Worm (Caenorhabditis elegans) whole organism, mixed stage, embryonic: ENCODE results near the gene Y43C5B.2.

Source experiments
- M03D4.4 ChIP-seq: sonication (generic microtip); optimal IDR thresholded peaks from 2 replicates; lab custom pipeline; 2017; ENCODE audit warnings: mild to moderate bottlenecking, missing genetic modification characterization, missing compliant biosample characterization
- bed-3 ChIP-seq: fragments of 200-800 bp; sonication (Bioruptor generic); optimal IDR thresholded peaks from 3 replicates; lab custom pipeline; 2018; ENCODE audit warnings: mild to moderate bottlenecking, missing genetic modification characterization, moderate library complexity, missing compliant biosample characterization
- blmp-1 ChIP-seq: fragments of 150-350 bp; optimal IDR thresholded peaks from 2 replicates; lab custom pipeline; 2014; ENCODE audit warnings: missing biosample characterization, missing genetic modification characterization
- ceh-43 ChIP-seq: fragments of 200-800 bp; sonication (Bioruptor generic); optimal IDR thresholded peaks from 2 replicates; lab custom pipeline; 2018; ENCODE audit warnings: mild to moderate bottlenecking, missing genetic modification characterization, moderate library complexity, missing compliant biosample characterization
- ceh-83 ChIP-seq: fragments of 200-800 bp; sonication (Bioruptor generic); optimal IDR thresholded peaks from 2 replicates; lab custom pipeline; 2018; ENCODE audit warnings: mild to moderate bottlenecking, missing genetic modification characterization, missing compliant biosample characterization
- ces-1 ChIP-seq: fragments of 150-350 bp; optimal IDR thresholded peaks from 2 replicates; lab custom pipeline; 2014; ENCODE audit warnings: missing biosample characterization, missing genetic modification reagents, missing genetic modification characterization
- cnd-1 ChIP-seq: fragments of 200-800 bp; sonication (Bioruptor generic); optimal IDR thresholded peaks from 2 replicates; lab custom pipeline; 2018; ENCODE audit warnings: mild to moderate bottlenecking, missing genetic modification characterization, missing compliant biosample characterization
- drap-1 ChIP-seq: fragments of 200-800 bp; sonication (Bioruptor generic); optimal IDR thresholded peaks from 3 replicates; lab custom pipeline; 2018; ENCODE audit warnings: mild to moderate bottlenecking, missing genetic modification characterization, missing compliant biosample characterization
- elt-1 ChIP-seq: sonication (generic microtip); optimal IDR thresholded peaks from 2 replicates; lab custom pipeline; 2017; ENCODE audit warnings: missing genetic modification characterization, mild to moderate bottlenecking, missing compliant biosample characterization, antibody characterized with exemption, moderate library complexity, borderline replicate concordance; ENCODE audit not compliant: insufficient read depth
- ham-2 ChIP-seq: fragments of 200-800 bp; sonication (Bioruptor generic); optimal IDR thresholded peaks from 2 replicates; lab custom pipeline; 2018; ENCODE audit warnings: mild to moderate bottlenecking, missing genetic modification characterization, missing compliant biosample characterization
- hlh-1 ChIP-seq: fragments of 150-350 bp; optimal IDR thresholded peaks from 2 replicates; lab custom pipeline; 2014; ENCODE audit warnings: missing biosample characterization, missing genetic modification reagents, missing genetic modification characterization
- lin-13 ChIP-seq: fragments of 150-350 bp; optimal IDR thresholded peaks from 2 replicates; lab custom pipeline; 2014; ENCODE audit warnings: missing biosample characterization, missing genetic modification characterization
- lin-32 ChIP-seq: fragments of 200-800 bp; sonication (Bioruptor generic); optimal IDR thresholded peaks from 2 replicates; lab custom pipeline; 2018; ENCODE audit warnings: mild to moderate bottlenecking, missing genetic modification characterization, missing compliant biosample characterization
- lsy-2 ChIP-seq: fragments of 150-350 bp; optimal IDR thresholded peaks from 2 replicates; lab custom pipeline; 2014; ENCODE audit warnings: missing biosample characterization, missing genetic modification characterization
- mab-5 ChIP-seq: fragments of 150-350 bp; optimal IDR thresholded peaks from 2 replicates; lab custom pipeline; 2014; ENCODE audit warnings: missing biosample characterization, missing genetic modification characterization
- mep-1 ChIP-seq: fragments of 150-350 bp; optimal IDR thresholded peaks from 2 replicates; lab custom pipeline; 2017; ENCODE audit warnings: missing biosample characterization, missing genetic modification reagents, missing genetic modification characterization, inconsistent platforms
- mls-2 ChIP-seq: sonication (generic microtip); optimal IDR thresholded peaks from 2 replicates; lab custom pipeline; 2016; ENCODE audit warnings: mild to moderate bottlenecking, missing genetic modification characterization, moderate library complexity, missing compliant biosample characterization
- nhr-12 ChIP-seq: fragments of 150-350 bp; optimal IDR thresholded peaks from 2 replicates; lab custom pipeline; 2014; ENCODE audit warnings: missing biosample characterization, missing genetic modification characterization
- nhr-2 ChIP-seq: fragments of 150-350 bp; optimal IDR thresholded peaks from 2 replicates; lab custom pipeline; 2014; ENCODE audit warnings: missing biosample characterization, missing genetic modification characterization
- nhr-237 ChIP-seq: fragments of 150-350 bp; optimal IDR thresholded peaks from 2 replicates; lab custom pipeline; 2014; ENCODE audit warnings: missing biosample characterization, missing genetic modification characterization
- nhr-28 ChIP-seq: fragments of 150-350 bp; optimal IDR thresholded peaks from 2 replicates; lab custom pipeline; 2014; ENCODE audit warnings: missing biosample characterization, missing genetic modification characterization
- nhr-76 ChIP-seq: sonication (generic microtip); optimal IDR thresholded peaks from 2 replicates; lab custom pipeline; 2017; ENCODE audit warnings: missing biosample characterization, missing genetic modification characterization
- pha-4 ChIP-seq: fragments of 150-350 bp; optimal IDR thresholded peaks from 2 replicates; lab custom pipeline; 2018; ENCODE audit warnings: missing biosample characterization, missing genetic modification reagents, missing genetic modification characterization
- sem-2 ChIP-seq: fragments of 200-800 bp; sonication (Bioruptor generic); optimal IDR thresholded peaks from 2 replicates; lab custom pipeline; 2018; ENCODE audit warnings: mild to moderate bottlenecking, missing genetic modification characterization, missing compliant biosample characterization
- sptf-1 ChIP-seq: sonication (generic microtip); optimal IDR thresholded peaks from 2 replicates; lab custom pipeline; 2017; ENCODE audit warnings: mild to moderate bottlenecking, missing genetic modification characterization, moderate library complexity, missing compliant biosample characterization
- tbx-8 ChIP-seq: fragments of 200-800 bp; sonication (Bioruptor generic); optimal IDR thresholded peaks from 2 replicates; lab custom pipeline; 2018; ENCODE audit warnings: mild to moderate bottlenecking, missing genetic modification characterization, moderate library complexity, missing compliant biosample characterization
- unc-120 ChIP-seq: sonication (generic microtip); optimal IDR thresholded peaks from 2 replicates; lab custom pipeline; 2017; ENCODE audit warnings: missing genetic modification characterization, missing compliant biosample characterization; ENCODE audit not compliant: poor library complexity, severe bottlenecking
- unc-62 ChIP-seq: fragments of 150-350 bp; optimal IDR thresholded peaks from 2 replicates; lab custom pipeline; 2014; ENCODE audit warnings: missing biosample characterization, missing genetic modification reagents, missing genetic modification characterization
- zip-8 ChIP-seq: fragments of 150-350 bp; optimal IDR thresholded peaks from 2 replicates; lab custom pipeline; 2014; ENCODE audit warnings: missing biosample characterization, missing genetic modification characterization
- ztf-11 ChIP-seq: fragments of 150-350 bp; optimal IDR thresholded peaks from 2 replicates; lab custom pipeline; 2014; ENCODE audit warnings: missing biosample characterization, missing genetic modification characterization

Y43C5B.2 gene

DNA sequence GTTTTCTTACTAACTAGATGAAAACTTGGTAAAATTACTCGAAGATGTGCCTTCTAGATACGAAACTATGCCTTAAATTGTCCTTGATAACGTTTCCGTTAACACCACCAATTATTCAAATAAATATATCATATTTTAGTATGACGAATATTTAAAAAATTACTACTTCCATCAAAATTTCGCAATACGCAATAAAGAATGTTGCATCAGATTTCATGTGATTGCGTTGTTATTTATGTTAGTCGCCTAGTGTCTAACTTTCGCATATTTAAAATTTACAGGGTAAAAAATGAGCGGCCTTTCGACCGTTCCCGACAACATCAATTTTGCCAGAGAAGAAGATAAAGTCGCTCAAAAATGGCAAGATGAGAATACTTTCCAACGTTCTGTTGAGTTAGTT is 16.2 kb upstream of the Y43C5B.2 start, which contains the start of gene iars-1:
TSS of gene iars-1 (plus strand) at position 276 of the 400 bp plus-strand sequence.
- TF ChIP-seq zip-8 (tag; lab: Kevin White, UChicago) (peak; percentile 67), mls-2 (tag; lab: Kevin White, UChicago) (no peak)
- TF ChIP-seq, all 35 proteins: peak for 1

DNA sequence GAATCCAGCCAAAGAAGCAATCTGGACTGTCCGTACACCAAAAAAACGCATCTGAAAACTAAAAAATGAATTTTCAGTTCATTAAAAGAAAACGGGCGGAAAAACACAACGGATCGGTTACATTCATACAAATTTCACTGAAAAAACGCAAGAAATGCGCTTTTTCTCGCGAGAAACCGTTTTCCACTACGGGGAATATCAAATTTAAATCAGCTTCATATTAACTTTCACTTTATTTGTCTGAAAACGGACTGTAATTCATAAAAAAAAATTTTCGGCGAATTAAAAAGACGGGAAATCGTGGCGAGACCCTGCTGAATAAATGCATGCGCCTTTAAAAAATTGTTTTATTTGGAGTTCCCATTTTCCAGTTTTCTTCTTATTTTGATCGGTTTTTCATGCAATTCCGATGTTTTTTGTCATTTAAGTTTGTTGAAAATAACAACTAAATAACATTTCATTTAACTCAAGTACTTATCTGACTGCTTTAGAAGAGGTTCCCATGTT is 15.7 kb upstream of the Y43C5B.2 start, which contains the start of gene pges-2:
TSS of gene pges-2 (minus strand) at position 51 of the 507 bp plus-strand sequence.
- no peak for TF ChIP-seq mep-1
- no peak for TF ChIP-seq mab-5 (tag; lab: Kevin White, UChicago)
- TF ChIP-seq lin-13 (tag; lab: Kevin White, UChicago): no peak
- TF ChIP-seq blmp-1: no peak
- no peak for TF ChIP-seq sem-2 (GFP tag; lab: Kevin White, UChicago)
- TF ChIP-seq nhr-76: no peak
- TF ChIP-seq nhr-28: no peak
- no peak for TF ChIP-seq nhr-237 (tag; lab: Kevin White, UChicago)
- no peak for TF ChIP-seq elt-1 (tag; lab: Kevin White, UChicago)
- peak; percentile 12 for TF ChIP-seq lsy-2
- TF ChIP-seq sptf-1: no peak
- TF ChIP-seq mls-2 (tag; lab: Kevin White, UChicago): no peak
- no peak for TF ChIP-seq M03D4.4 (tag; lab: Kevin White, UChicago)
- no peak for TF ChIP-seq zip-8 (tag; lab: Kevin White, UChicago)
- no peak for TF ChIP-seq pha-4 (tag; lab: Kevin White, UChicago)
- TF ChIP-seq lin-32: no peak
- TF ChIP-seq ceh-43: no peak
- TF ChIP-seq nhr-2 (tag; lab: Kevin White, UChicago): no peak
- no peak for TF ChIP-seq bed-3 (GFP tag; lab: Kevin White, UChicago)
- TF ChIP-seq tbx-8 (GFP tag; lab: Kevin White, UChicago): no peak
- peak; percentile 0 for TF ChIP-seq unc-120 (tag; lab: Kevin White, UChicago)
- TF ChIP-seq nhr-12: no peak
- TF ChIP-seq ces-1 (GFP tag; lab: Kevin White, UChicago): peak; percentile 52
- TF ChIP-seq ztf-11 (tag; lab: Kevin White, UChicago): no peak
- TF ChIP-seq drap-1 (GFP tag; lab: Kevin White, UChicago): no peak
- no peak for TF ChIP-seq cnd-1

DNA sequence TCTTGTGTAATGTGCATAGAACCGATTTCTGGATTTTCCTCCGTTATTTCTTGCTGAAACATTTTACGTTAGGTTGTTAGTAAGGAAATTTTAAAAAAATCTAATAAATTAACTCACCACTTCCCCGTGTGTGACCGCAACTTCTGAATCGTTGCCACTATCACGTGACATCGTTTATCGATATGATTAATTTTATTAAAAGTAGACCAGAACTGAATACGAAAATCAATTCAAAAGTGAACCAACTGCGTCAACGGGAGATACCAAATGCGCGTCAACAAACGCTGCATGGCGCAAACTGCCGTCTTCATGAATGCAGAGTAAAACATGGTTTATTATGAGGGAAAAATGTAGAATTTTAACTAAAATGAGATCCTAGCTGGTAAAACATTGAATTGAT is 13.9 kb upstream of the Y43C5B.2 start, which contains the start of gene sir-2.1:
TSS of gene sir-2.1 (minus strand) at position 212 of the 400 bp plus-strand sequence.
- TF ChIP-seq lin-13 (tag; lab: Kevin White, UChicago) (peak; percentile 8), ces-1 (GFP tag; lab: Kevin White, UChicago) (peak; percentile 46), unc-62 (GFP tag; lab: Kevin White, UChicago) (no peak), lsy-2 (peak; percentile 14), ceh-83 (GFP tag; lab: Kevin White, UChicago) (no peak), mep-1 (peak; percentile 47)

DNA sequence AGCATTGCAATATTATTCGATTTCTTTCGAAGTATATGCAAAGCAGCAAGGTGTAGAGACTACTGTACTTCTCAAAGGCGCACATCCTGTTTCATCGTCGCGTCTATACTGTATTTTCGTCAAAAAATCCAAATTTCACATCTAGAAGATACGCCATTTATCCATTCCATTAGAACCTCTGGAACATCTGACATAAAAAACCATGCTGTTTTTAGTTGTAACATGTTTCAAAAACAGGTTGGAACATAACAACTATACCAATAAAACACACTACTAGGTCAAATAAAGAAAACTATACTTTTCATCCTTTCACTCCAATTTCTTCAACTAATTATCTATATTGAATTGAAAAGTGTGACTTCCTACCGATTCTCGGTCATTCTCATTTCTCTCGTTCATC is 8.2 kb upstream of the Y43C5B.2 start, which contains the start of gene ugt-59:
TSS of gene ugt-59 (plus strand) at position 301 of the 400 bp plus-strand sequence.
- TF ChIP-seq tbx-8 (GFP tag; lab: Kevin White, UChicago) (no peak), hlh-1 (tag; lab: Kevin White, UChicago) (no peak), lin-13 (tag; lab: Kevin White, UChicago) (no peak), mab-5 (tag; lab: Kevin White, UChicago) (no peak), ztf-11 (tag; lab: Kevin White, UChicago) (no peak), nhr-76 (no peak), ham-2 (GFP tag; lab: Kevin White, UChicago) (no peak), lsy-2 (no peak), ceh-83 (GFP tag; lab: Kevin White, UChicago) (no peak), elt-1 (tag; lab: Kevin White, UChicago) (no peak), nhr-28 (no peak), zip-8 (tag; lab: Kevin White, UChicago) (no peak), lin-32 (no peak), nhr-12 (no peak), pha-4 (tag; lab: Kevin White, UChicago) (no peak), mls-2 (tag; lab: Kevin White, UChicago) (no peak), M03D4.4 (tag; lab: Kevin White, UChicago) (no peak), unc-62 (GFP tag; lab: Kevin White, UChicago) (no peak), sptf-1 (no peak)

DNA sequence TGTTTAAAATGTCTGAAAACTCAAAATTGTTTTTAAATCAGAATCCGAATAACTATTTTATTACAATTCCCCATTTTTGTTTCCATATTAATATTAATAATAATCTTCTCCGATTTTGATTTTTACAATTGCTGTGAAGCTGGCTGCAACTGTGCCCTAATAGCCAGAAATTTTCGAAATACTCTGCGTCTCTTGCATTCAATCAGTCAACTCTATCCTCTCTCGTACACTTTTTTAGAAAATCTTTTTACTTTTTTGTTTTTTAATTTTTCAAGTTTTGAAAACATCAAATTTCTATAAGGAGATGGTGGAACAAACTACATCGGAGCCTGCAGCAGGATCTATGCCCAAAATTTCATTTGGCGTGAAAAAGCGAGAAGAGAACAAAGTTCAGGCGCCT is 5.7 kb upstream of the Y43C5B.2 start, which contains the start of gene gkow-1:
TSS of gene gkow-1 (plus strand) at position 301 of the 400 bp plus-strand sequence.
- peak; percentile 35 for TF ChIP-seq ces-1 (GFP tag; lab: Kevin White, UChicago)
- TF ChIP-seq cnd-1: no peak
- no peak for TF ChIP-seq pha-4 (tag; lab: Kevin White, UChicago)
- no peak for TF ChIP-seq elt-1 (tag; lab: Kevin White, UChicago)
- TF ChIP-seq ham-2 (GFP tag; lab: Kevin White, UChicago): no peak
- TF ChIP-seq nhr-2 (tag; lab: Kevin White, UChicago): no peak
- TF ChIP-seq zip-8 (tag; lab: Kevin White, UChicago): no peak
- no peak for TF ChIP-seq lin-32
